Worm (Caenorhabditis elegans) whole organism, young adult: ENCODE data around the gene cest-35.1.

ENCODE experiments used
- B0336.3 ChIP-seq: fragments of 200-800 bp; sonication (Bioruptor generic); IDR thresholded peaks from 2 replicates; pipeline ENCODE4 v1.3.6; 2022; ENCODE audit warnings: missing genetic modification characterization, missing compliant biosample characterization
- C06A6.2 ChIP-seq: fragments of 200-800 bp; sonication (Bioruptor generic); conservative IDR thresholded peaks from 2 replicates; pipeline ENCODE4 v1.3.6; 2022; ENCODE audit warnings: missing genetic modification characterization, missing compliant biosample characterization
- F10E7.11 ChIP-seq: sonication (generic microtip); optimal IDR thresholded peaks from 2 replicates; lab custom pipeline; 2017; ENCODE audit warnings: mild to moderate bottlenecking, missing genetic modification characterization, moderate library complexity, missing compliant biosample characterization
- F23B12.7 ChIP-seq: sonication (generic microtip); optimal IDR thresholded peaks from 2 replicates; lab custom pipeline; 2017; ENCODE audit warnings: missing genetic modification characterization, mild to moderate bottlenecking, missing compliant biosample characterization, antibody characterized with exemption, moderate library complexity; ENCODE audit not compliant: insufficient read depth
- F33H1.4 ChIP-seq: fragments of 200-800 bp; sonication (Bioruptor generic); IDR thresholded peaks from 2 replicates; pipeline ENCODE4 v1.3.6; 2022; ENCODE audit warnings: missing genetic modification reagents, missing genetic modification characterization, missing compliant biosample characterization
- F49E8.2 ChIP-seq: sonication (generic microtip); optimal IDR thresholded peaks from 3 replicates; lab custom pipeline; 2017; ENCODE audit warnings: missing genetic modification characterization, mild to moderate bottlenecking, missing compliant biosample characterization, antibody characterized with exemption, moderate library complexity; ENCODE audit not compliant: insufficient read depth
- F57A8.1 ChIP-seq: fragments of 200-800 bp; sonication (Bioruptor generic); optimal IDR thresholded peaks from 2 replicates; lab custom pipeline; 2018; ENCODE audit warnings: mild to moderate bottlenecking, missing genetic modification characterization, moderate library complexity, missing compliant biosample characterization
- F57C9.4 ChIP-seq: sonication (generic microtip); optimal IDR thresholded peaks from 2 replicates; lab custom pipeline; 2017; ENCODE audit warnings: mild to moderate bottlenecking, missing genetic modification characterization, missing compliant biosample characterization
- K12H6.12 ChIP-seq: fragments of 200-800 bp; sonication (Bioruptor generic); optimal IDR thresholded peaks from 2 replicates; lab custom pipeline; 2018; ENCODE audit warnings: mild to moderate bottlenecking, missing genetic modification characterization, missing compliant biosample characterization
- T07F8.4 ChIP-seq: sonication (generic microtip); optimal IDR thresholded peaks from 2 replicates; lab custom pipeline; 2016; ENCODE audit warnings: mild to moderate bottlenecking, missing genetic modification characterization, moderate library complexity, missing compliant biosample characterization
- ZK185.1 ChIP-seq: sonication (generic microtip); optimal IDR thresholded peaks from 2 replicates; lab custom pipeline; 2016; ENCODE audit warnings: mild to moderate bottlenecking, missing genetic modification characterization, missing compliant biosample characterization; ENCODE audit not compliant: poor library complexity, severe bottlenecking
- akir-1 ChIP-seq: fragments of 200-800 bp; sonication (Bioruptor generic); optimal IDR thresholded peaks from 2 replicates; lab custom pipeline; 2018; ENCODE audit warnings: mild to moderate bottlenecking, missing genetic modification characterization, moderate library complexity, missing compliant biosample characterization
- ama-1 ChIP-seq, 3 experiments: fragments of 150-350 bp in 1 of 3; sonication (generic microtip) in 2 of 3; optimal IDR thresholded peaks; 2 replicates each; lab custom pipeline; 2014 to 2018; ENCODE audit warnings: missing biosample characterization in 2 of 3, missing genetic modification characterization in 2 of 3, missing genetic modification reagents in 2 of 3
- athp-1 ChIP-seq: sonication (generic microtip); optimal IDR thresholded peaks from 2 replicates; lab custom pipeline; 2017; ENCODE audit warnings: mild to moderate bottlenecking, missing genetic modification characterization, missing compliant biosample characterization
- attf-5 ChIP-seq: fragments of 200-800 bp; sonication (Bioruptor generic); optimal IDR thresholded peaks from 2 replicates; lab custom pipeline; 2018; ENCODE audit warnings: mild to moderate bottlenecking, missing genetic modification characterization, missing compliant biosample characterization
- cebp-2 ChIP-seq: fragments of 200-800 bp; sonication (Bioruptor generic); IDR thresholded peaks from 2 replicates; pipeline ENCODE4 v1.3.6; 2022; ENCODE audit warnings: missing genetic modification characterization, missing compliant biosample characterization
- ceh-27 ChIP-seq: fragments of 200-800 bp; sonication (Bioruptor generic); optimal IDR thresholded peaks from 2 replicates; lab custom pipeline; 2018; ENCODE audit warnings: mild to moderate bottlenecking, missing genetic modification characterization, moderate library complexity, missing compliant biosample characterization
- ceh-58 ChIP-seq: fragments of 200-800 bp; sonication (Bioruptor generic); IDR thresholded peaks from 2 replicates; pipeline ENCODE4 v1.3.6; 2022; ENCODE audit warnings: missing genetic modification characterization, missing compliant biosample characterization
- ceh-79 ChIP-seq: sonication (generic microtip); optimal IDR thresholded peaks from 2 replicates; lab custom pipeline; 2017; ENCODE audit warnings: mild to moderate bottlenecking, missing genetic modification characterization, missing compliant biosample characterization
- chd-7 ChIP-seq: sonication (generic microtip); optimal IDR thresholded peaks from 2 replicates; lab custom pipeline; 2016; ENCODE audit warnings: mild to moderate bottlenecking, missing genetic modification characterization, moderate library complexity, missing compliant biosample characterization
- efl-1 ChIP-seq: fragments of 150-350 bp; optimal IDR thresholded peaks from 2 replicates; lab custom pipeline; 2014; ENCODE audit warnings: missing biosample characterization, missing genetic modification reagents, missing genetic modification characterization
- egl-18 ChIP-seq: fragments of 200-800 bp; sonication (Bioruptor generic); IDR thresholded peaks from 2 replicates; pipeline ENCODE4 v1.3.6; 2022; ENCODE audit warnings: missing genetic modification reagents, missing genetic modification characterization, missing compliant biosample characterization
- egl-44 ChIP-seq: fragments of 200-800 bp; sonication (Bioruptor generic); IDR thresholded peaks from 2 replicates; pipeline ENCODE4 v1.3.6; 2022; ENCODE audit warnings: missing genetic modification reagents, missing genetic modification characterization, missing compliant biosample characterization
- egrh-3 ChIP-seq: fragments of 200-800 bp; sonication (Bioruptor generic); IDR thresholded peaks from 2 replicates; pipeline ENCODE4 v1.3.6; 2022; ENCODE audit warnings: missing genetic modification reagents, missing genetic modification characterization, missing compliant biosample characterization
- fkh-3 ChIP-seq: sonication (generic microtip); optimal IDR thresholded peaks from 2 replicates; lab custom pipeline; 2016; ENCODE audit warnings: mild to moderate bottlenecking, missing genetic modification characterization, missing compliant biosample characterization
- him-1 ChIP-seq: sonication (generic microtip); optimal IDR thresholded peaks from 2 replicates; lab custom pipeline; 2016; ENCODE audit warnings: missing genotype, missing genetic modification reagents, missing genetic modification characterization, missing compliant biosample characterization
- hmg-20 ChIP-seq: fragments of 200-800 bp; sonication (Bioruptor generic); IDR thresholded peaks from 2 replicates; pipeline ENCODE4 v1.3.6; 2022; ENCODE audit warnings: missing genetic modification reagents, missing genetic modification characterization, missing compliant biosample characterization
- hrde-1 ChIP-seq: sonication (generic microtip); optimal IDR thresholded peaks from 2 replicates; lab custom pipeline; 2016; ENCODE audit warnings: missing genetic modification characterization, mild to moderate bottlenecking, missing compliant biosample characterization, moderate library complexity, missing genotype, missing genetic modification reagents, borderline replicate concordance
- lag-1 ChIP-seq: fragments of 200-800 bp; sonication (Bioruptor generic); IDR thresholded peaks from 2 replicates; pipeline ENCODE4 v1.3.6; 2022; ENCODE audit warnings: missing genetic modification reagents, missing genetic modification characterization, missing compliant biosample characterization
- lin-26 ChIP-seq: fragments of 200-800 bp; sonication (Bioruptor generic); IDR thresholded peaks from 2 replicates; pipeline ENCODE4 v1.3.6; 2022; ENCODE audit warnings: missing genetic modification reagents, missing genetic modification characterization, missing compliant biosample characterization
- lin-40 ChIP-seq: sonication (generic microtip); optimal IDR thresholded peaks from 2 replicates; lab custom pipeline; 2016; ENCODE audit warnings: missing genetic modification characterization, mild to moderate bottlenecking, missing compliant biosample characterization, missing genotype, missing genetic modification reagents
- lir-1 ChIP-seq: fragments of 200-800 bp; sonication (Bioruptor generic); conservative IDR thresholded peaks from 2 replicates; pipeline ENCODE4 v1.3.6; 2022; ENCODE audit warnings: missing genetic modification reagents, missing genetic modification characterization, missing compliant biosample characterization
- lsl-1 ChIP-seq: fragments of 200-800 bp; sonication (Bioruptor generic); optimal IDR thresholded peaks from 2 replicates; lab custom pipeline; 2018; ENCODE audit warnings: mild to moderate bottlenecking, missing genetic modification characterization, moderate library complexity, missing compliant biosample characterization
- madf-10 ChIP-seq: sonication (generic microtip); optimal IDR thresholded peaks from 2 replicates; lab custom pipeline; 2016; ENCODE audit warnings: mild to moderate bottlenecking, missing genetic modification characterization, missing compliant biosample characterization
- madf-6 ChIP-seq: fragments of 200-800 bp; sonication (Bioruptor generic); IDR thresholded peaks from 2 replicates; pipeline ENCODE4 v1.3.6; 2022; ENCODE audit warnings: missing genetic modification reagents, missing genetic modification characterization, missing compliant biosample characterization
- madf-8 ChIP-seq: fragments of 200-800 bp; sonication (Bioruptor generic); conservative IDR thresholded peaks from 2 replicates; pipeline ENCODE4 v1.3.6; 2022; ENCODE audit warnings: missing genetic modification reagents, missing genetic modification characterization, missing compliant biosample characterization
- mes-4 ChIP-seq: sonication (generic microtip); optimal IDR thresholded peaks from 2 replicates; lab custom pipeline; 2016; ENCODE audit warnings: missing genotype, missing genetic modification characterization, missing compliant biosample characterization
- mxl-1 ChIP-seq: sonication (generic microtip); optimal IDR thresholded peaks from 2 replicates; lab custom pipeline; 2016; ENCODE audit warnings: missing genetic modification characterization, missing compliant biosample characterization
- nfya-1 ChIP-seq: sonication (generic microtip); optimal IDR thresholded peaks from 2 replicates; lab custom pipeline; 2017; ENCODE audit warnings: antibody characterized with exemption, missing compliant biosample characterization, missing genetic modification characterization, borderline replicate concordance; ENCODE audit not compliant: insufficient read depth
- nfya-2 ChIP-seq: fragments of 200-800 bp; sonication (Bioruptor generic); IDR thresholded peaks from 2 replicates; pipeline ENCODE4 v1.3.6; 2022; ENCODE audit warnings: missing genetic modification reagents, missing genetic modification characterization, missing compliant biosample characterization
- nhr-27 ChIP-seq: fragments of 200-800 bp; sonication (Bioruptor generic); optimal IDR thresholded peaks from 2 replicates; lab custom pipeline; 2018; ENCODE audit warnings: mild to moderate bottlenecking, missing genetic modification characterization, moderate library complexity, missing compliant biosample characterization
- nhr-80 ChIP-seq: sonication (generic microtip); optimal IDR thresholded peaks from 2 replicates; lab custom pipeline; 2016; ENCODE audit warnings: missing genetic modification characterization, missing compliant biosample characterization
- rcor-1 ChIP-seq: fragments of 200-800 bp; sonication (Bioruptor generic); IDR thresholded peaks from 2 replicates; pipeline ENCODE4 v1.3.6; 2022; ENCODE audit warnings: missing genetic modification reagents, missing genetic modification characterization, missing compliant biosample characterization
- repo-1 ChIP-seq: sonication (generic microtip); optimal IDR thresholded peaks from 2 replicates; lab custom pipeline; 2017; ENCODE audit warnings: mild to moderate bottlenecking, missing genetic modification characterization, missing compliant biosample characterization
- sdz-38 ChIP-seq: sonication (generic microtip); optimal IDR thresholded peaks from 2 replicates; lab custom pipeline; 2016; ENCODE audit warnings: missing genotype, missing genetic modification characterization, missing compliant biosample characterization
- tlf-1 ChIP-seq: fragments of 200-800 bp; sonication (Bioruptor generic); optimal IDR thresholded peaks from 2 replicates; lab custom pipeline; 2018; ENCODE audit warnings: mild to moderate bottlenecking, missing genetic modification characterization, missing compliant biosample characterization
- unc-130 ChIP-seq: sonication (generic microtip); optimal IDR thresholded peaks from 2 replicates; lab custom pipeline; 2016; ENCODE audit warnings: missing genetic modification reagents, missing genetic modification characterization, missing compliant biosample characterization
- xnd-1 ChIP-seq: sonication (generic microtip); optimal IDR thresholded peaks from 2 replicates; lab custom pipeline; 2016; ENCODE audit warnings: missing genotype, missing genetic modification reagents, missing genetic modification characterization, missing compliant biosample characterization
- zfh-2 ChIP-seq: fragments of 200-800 bp; sonication (Bioruptor generic); conservative IDR thresholded peaks from 2 replicates; pipeline ENCODE4 v1.3.6; 2022; ENCODE audit warnings: missing genetic modification reagents, missing genetic modification characterization, missing compliant biosample characterization

Gene cest-35.1

DNA sequence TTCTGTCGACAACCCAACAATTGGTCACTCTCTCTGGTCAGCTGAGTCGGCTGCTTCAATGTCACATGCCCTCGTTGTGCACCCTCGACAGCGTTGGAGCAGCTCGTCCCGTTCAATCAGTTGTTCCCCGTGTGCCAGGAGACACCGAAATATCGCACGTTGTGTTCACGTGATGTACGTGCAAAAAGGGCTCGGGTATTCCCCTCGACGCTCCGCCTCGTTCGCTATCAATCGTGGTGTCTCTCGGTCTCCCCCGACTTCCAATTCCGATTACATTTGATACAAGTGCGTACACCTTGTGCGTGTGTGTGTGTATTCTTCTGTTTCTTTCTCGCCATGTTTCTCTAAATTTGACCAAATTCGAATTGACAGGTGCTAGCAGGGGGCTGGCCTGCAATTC lies 28.6 kb upstream of the cest-35.1 start (continued):
- TF ChIP-seq repo-1 (tag; lab: Kevin White, UChicago), result no peak
- no peak for TF ChIP-seq ceh-27 (GFP tag; lab: Kevin White, UChicago)
- TF ChIP-seq madf-8 (GFP tag; lab: Robert Waterston, UW), result no peak
- TF ChIP-seq hmg-20 (GFP tag; lab: Robert Waterston, UW), result no peak
- TF ChIP-seq F49E8.2, result no peak
- no peak for TF ChIP-seq ZK185.1 (tag; lab: Kevin White, UChicago)
- no peak for TF ChIP-seq lsl-1 (GFP tag; lab: Kevin White, UChicago)
- peak; percentile 36; the same call in 1 of the 2 replicates for TF ChIP-seq lir-1 (GFP tag; lab: Robert Waterston, UW)
- no peak for TF ChIP-seq nfya-2
- TF ChIP-seq K12H6.12 (tag; lab: Kevin White, UChicago), result no peak
- TF ChIP-seq egrh-3 (GFP tag; lab: Robert Waterston, UW), result no peak
- no peak for TF ChIP-seq mxl-1 (tag; lab: Kevin White, UChicago)
- TF ChIP-seq ceh-79 (tag; lab: Kevin White, UChicago), result no peak
- no peak for TF ChIP-seq F57A8.1 (GFP tag; lab: Kevin White, UChicago)
- TF ChIP-seq ceh-58 (GFP tag; lab: Robert Waterston, UW), result no peak
- no peak for TF ChIP-seq akir-1
- peak; percentile 64 for TF ChIP-seq attf-5 (GFP tag; lab: Kevin White, UChicago)
- TF ChIP-seq T07F8.4 (tag; lab: Kevin White, UChicago), result no peak
- TF ChIP-seq lin-26, result peak; percentile 71
- TF ChIP-seq tlf-1 (GFP tag; lab: Kevin White, UChicago), result no peak
- TF ChIP-seq madf-6 (GFP tag; lab: Robert Waterston, UW), result no peak
- peak; percentile 86 for TF ChIP-seq chd-7 (tag; lab: Kevin White, UChicago)
- TF ChIP-seq F23B12.7, result no peak
- no peak for TF ChIP-seq nfya-1 (tag; lab: Kevin White, UChicago)
- TF ChIP-seq F57C9.4, result no peak
- TF ChIP-seq him-1, result no peak
- TF ChIP-seq egl-44 (GFP tag; lab: Robert Waterston, UW), result peak; percentile 84; the same call in 1 of the 2 replicates
- TF ChIP-seq F33H1.4 (GFP tag; lab: Robert Waterston, UW), result no peak
- TF ChIP-seq zfh-2, result peak; percentile 86
- TF ChIP-seq xnd-1 (tag; lab: Kevin White, UChicago), result no peak
- no peak for TF ChIP-seq cebp-2 (GFP tag; lab: Robert Waterston, UW)
- TF ChIP-seq nhr-80 (tag; lab: Kevin White, UChicago), result peak; percentile 87
- 0 out of 2 replicates have a peak, but pooled peaks have one; percentile 14 for TF ChIP-seq C06A6.2 (GFP tag; lab: Robert Waterston, UW)
- peak; percentile 78 for TF ChIP-seq B0336.3 (GFP tag; lab: Robert Waterston, UW)
- no peak for TF ChIP-seq rcor-1
- no peak for TF ChIP-seq fkh-3 (tag; lab: Kevin White, UChicago)
- TF ChIP-seq athp-1 (tag; lab: Kevin White, UChicago), result no peak
- TF ChIP-seq hrde-1 (tag; lab: Kevin White, UChicago), result no peak
- TF ChIP-seq ama-1 (optimal IDR thresholded peaks at IDR 0.05; lab: Kevin White, UChicago), result no peak
- no peak for TF ChIP-seq ama-1 (GFP tag; optimal IDR thresholded peaks at IDR 0.05; lab: Kevin White, UChicago)
- TF ChIP-seq F10E7.11, result no peak
- no peak for TF ChIP-seq unc-130
- TF ChIP-seq sdz-38 (tag; lab: Kevin White, UChicago), result no peak
- no peak for TF ChIP-seq lin-40
- TF ChIP-seq lag-1 (GFP tag; lab: Robert Waterston, UW), result no peak
- no peak for TF ChIP-seq efl-1 (GFP tag; lab: Kevin White, UChicago)
- TF ChIP-seq egl-18 (GFP tag; lab: Robert Waterston, UW), result no peak
- TF ChIP-seq nhr-27 (tag; lab: Kevin White, UChicago), result no peak
- TF ChIP-seq mes-4 (tag; lab: Kevin White, UChicago), result no peak
- peak; percentile 42 for TF ChIP-seq madf-10
